Worm (Caenorhabditis elegans) whole organism, L4 larva: ENCODE results near the gene pmk-3.

Source experiments
- F26F4.8 ChIP-seq: fragments of 200-800 bp; sonication (Bioruptor generic); conservative IDR thresholded peaks from 2 replicates; pipeline ENCODE4 v1.3.6; 2022; ENCODE audit warnings: missing genetic modification characterization, missing compliant biosample characterization
- T20F7.1 ChIP-seq: fragments of 200-800 bp; sonication (Bioruptor generic); optimal IDR thresholded peaks from 2 replicates; lab custom pipeline; 2018; ENCODE audit warnings: mild to moderate bottlenecking, missing genetic modification characterization, missing compliant biosample characterization
- T26A8.4 ChIP-seq: fragments of 200-800 bp; sonication (Bioruptor generic); IDR thresholded peaks from 2 replicates; pipeline ENCODE4 v1.3.6; 2022; ENCODE audit warnings: missing genetic modification characterization, missing compliant biosample characterization
- ZK546.5 ChIP-seq, 2 experiments: sonication (generic microtip); optimal IDR thresholded peaks; 2 replicates each; lab custom pipeline; 2017; ENCODE audit warnings: missing biosample characterization in 2 of 2, missing genetic modification characterization in 2 of 2
- aha-1 ChIP-seq: fragments of 150-350 bp; peaks from one replicate; lab custom pipeline; 2014; ENCODE audit warnings: missing biosample characterization, missing genetic modification characterization
- ceh-28 ChIP-seq: fragments of 150-350 bp; optimal IDR thresholded peaks from 2 replicates; lab custom pipeline; 2014; ENCODE audit warnings: missing biosample characterization, missing genetic modification reagents, missing genetic modification characterization
- ceh-62 ChIP-seq: sonication (generic microtip); optimal IDR thresholded peaks from 2 replicates; lab custom pipeline; 2017; ENCODE audit warnings: missing biosample characterization, missing genetic modification characterization
- ctbp-1 ChIP-seq: fragments of 200-800 bp; sonication (Bioruptor generic); IDR thresholded peaks from 2 replicates; pipeline ENCODE4 v1.3.6; 2022; ENCODE audit warnings: missing genetic modification reagents, missing genetic modification characterization, missing compliant biosample characterization
- daf-16 ChIP-seq, 3 experiments: sonication (generic microtip); optimal IDR thresholded peaks; 2 replicates each; lab custom pipeline; 2016 to 2017; ENCODE audit warnings: missing genetic modification characterization in 3 of 3, missing genetic modification reagents in 3 of 3, mild to moderate bottlenecking in 2 of 3, missing compliant biosample characterization in 2 of 3, missing biosample characterization in 1 of 3, moderate library complexity in 1 of 3
- dpl-1 ChIP-seq: fragments of 150-350 bp; optimal IDR thresholded peaks from 2 replicates; lab custom pipeline; 2014; ENCODE audit warnings: missing biosample characterization, missing genetic modification reagents, missing genetic modification characterization
- dve-1 ChIP-seq: sonication (generic microtip); optimal IDR thresholded peaks from 2 replicates; lab custom pipeline; 2017; ENCODE audit warnings: antibody characterized with exemption, mild to moderate bottlenecking, missing genetic modification characterization, missing compliant biosample characterization; ENCODE audit not compliant: insufficient read depth
- egl-27 ChIP-seq: sonication (generic microtip); optimal IDR thresholded peaks from 3 replicates; lab custom pipeline; 2017; ENCODE audit warnings: missing biosample characterization, missing genetic modification reagents, missing genetic modification characterization
- fos-1 ChIP-seq: fragments of 150-350 bp; optimal IDR thresholded peaks from 2 replicates; lab custom pipeline; 2014; ENCODE audit warnings: missing biosample characterization, missing genetic modification characterization
- gei-8 ChIP-seq: fragments of 200-800 bp; sonication (Bioruptor generic); optimal IDR thresholded peaks from 2 replicates; lab custom pipeline; 2018; ENCODE audit warnings: mild to moderate bottlenecking, missing genetic modification characterization, missing compliant biosample characterization
- hlh-11 ChIP-seq: fragments of 200-800 bp; sonication (Bioruptor generic); optimal IDR thresholded peaks from 2 replicates; lab custom pipeline; 2018; ENCODE audit warnings: mild to moderate bottlenecking, missing genetic modification characterization, missing compliant biosample characterization
- hlh-30 ChIP-seq: sonication (generic microtip); optimal IDR thresholded peaks from 2 replicates; lab custom pipeline; 2017; ENCODE audit warnings: antibody characterized with exemption, mild to moderate bottlenecking, missing genetic modification characterization, missing compliant biosample characterization; ENCODE audit not compliant: insufficient read depth
- lin-15B ChIP-seq: fragments of 150-350 bp; sonication (generic microtip); optimal IDR thresholded peaks from 3 replicates; lab custom pipeline; 2014; ENCODE audit warnings: missing biosample characterization, missing genetic modification characterization
- lin-29 ChIP-seq: fragments of 200-800 bp; sonication (Bioruptor generic); IDR thresholded peaks from 2 replicates; pipeline ENCODE4 v1.3.6; 2022; ENCODE audit warnings: missing genetic modification reagents, missing genetic modification characterization, missing compliant biosample characterization
- lir-3 ChIP-seq: sonication (generic microtip); optimal IDR thresholded peaks from 2 replicates; lab custom pipeline; 2016; ENCODE audit warnings: mild to moderate bottlenecking, missing genetic modification characterization, missing compliant biosample characterization
- lsy-2 ChIP-seq, 2 experiments: fragments of 150-350 bp in 1 of 2; sonication (generic microtip) in 1 of 2; optimal IDR thresholded peaks; 2 replicates each; lab custom pipeline; 2014 to 2017; ENCODE audit warnings: missing biosample characterization in 2 of 2, missing genetic modification characterization in 2 of 2
- mdl-1 ChIP-seq, 2 experiments: fragments of 150-350 bp in 1 of 2; sonication (generic microtip) in 1 of 2; optimal IDR thresholded peaks; 2 replicates each; lab custom pipeline; 2014 to 2017; ENCODE audit warnings: missing biosample characterization in 2 of 2, missing genetic modification characterization in 2 of 2
- mdt-29 ChIP-seq: fragments of 200-800 bp; sonication (Bioruptor generic); IDR thresholded peaks from 2 replicates; pipeline ENCODE4 v1.3.6; 2022; ENCODE audit warnings: missing genetic modification reagents, missing genetic modification characterization, missing compliant biosample characterization
- mep-1 ChIP-seq: fragments of 150-350 bp; sonication (generic microtip); optimal IDR thresholded peaks from 3 replicates; lab custom pipeline; 2014; ENCODE audit warnings: missing biosample characterization, missing genetic modification characterization
- mxl-2 ChIP-seq: fragments of 200-800 bp; sonication (Bioruptor generic); conservative IDR thresholded peaks from 2 replicates; pipeline ENCODE4 v1.3.6; 2022; ENCODE audit warnings: missing genetic modification reagents, missing genetic modification characterization, missing compliant biosample characterization
- nhr-11 ChIP-seq: fragments of 150-350 bp; optimal IDR thresholded peaks from 2 replicates; lab custom pipeline; 2014; ENCODE audit warnings: missing biosample characterization, missing genetic modification characterization
- nhr-111 ChIP-seq: fragments of 200-800 bp; sonication (Bioruptor generic); optimal IDR thresholded peaks from 2 replicates; lab custom pipeline; 2018; ENCODE audit warnings: mild to moderate bottlenecking, missing genetic modification characterization, missing compliant biosample characterization
- nhr-25 ChIP-seq: sonication (generic microtip); optimal IDR thresholded peaks from 2 replicates; lab custom pipeline; 2017; ENCODE audit warnings: missing genetic modification characterization, mild to moderate bottlenecking, missing compliant biosample characterization, antibody characterized with exemption, moderate library complexity, borderline replicate concordance; ENCODE audit not compliant: insufficient read depth
- nhr-28 ChIP-seq: fragments of 150-350 bp; optimal IDR thresholded peaks from 2 replicates; lab custom pipeline; 2014; ENCODE audit warnings: missing biosample characterization, missing genetic modification characterization
- nhr-77 ChIP-seq: fragments of 150-350 bp; optimal IDR thresholded peaks from 2 replicates; lab custom pipeline; 2014; ENCODE audit warnings: missing biosample characterization, missing genetic modification characterization
- php-3 ChIP-seq: fragments of 200-800 bp; sonication (Bioruptor generic); IDR thresholded peaks from 2 replicates; pipeline ENCODE4 v1.3.6; 2022; ENCODE audit warnings: missing genetic modification reagents, missing genetic modification characterization, missing compliant biosample characterization
- pqm-1 ChIP-seq: sonication (generic microtip); optimal IDR thresholded peaks from 2 replicates; lab custom pipeline; 2017; ENCODE audit warnings: missing biosample characterization, missing genetic modification characterization
- rbr-2 ChIP-seq: sonication (generic microtip); optimal IDR thresholded peaks from 2 replicates; lab custom pipeline; 2016; ENCODE audit warnings: missing genotype, missing genetic modification characterization, missing compliant biosample characterization
- saeg-2 ChIP-seq: fragments of 200-800 bp; sonication (Bioruptor generic); IDR thresholded peaks from 2 replicates; pipeline ENCODE4 v1.3.6; 2022; ENCODE audit warnings: missing genetic modification reagents, missing genetic modification characterization, missing compliant biosample characterization
- sdz-12 ChIP-seq: fragments of 200-800 bp; sonication (Bioruptor generic); optimal IDR thresholded peaks from 2 replicates; lab custom pipeline; 2018; ENCODE audit warnings: mild to moderate bottlenecking, missing genetic modification characterization, missing compliant biosample characterization
- spr-3 ChIP-seq: fragments of 200-800 bp; sonication (Bioruptor generic); optimal IDR thresholded peaks from 2 replicates; lab custom pipeline; 2018; ENCODE audit warnings: mild to moderate bottlenecking, missing genetic modification characterization, missing compliant biosample characterization
- unc-130 ChIP-seq: sonication (generic microtip); optimal IDR thresholded peaks from 2 replicates; lab custom pipeline; 2016; ENCODE audit warnings: missing genetic modification reagents, missing genetic modification characterization, missing compliant biosample characterization
- unc-39 ChIP-seq: sonication (generic microtip); optimal IDR thresholded peaks from 2 replicates; lab custom pipeline; 2017; ENCODE audit warnings: missing biosample characterization, missing genetic modification characterization
- unc-62 ChIP-seq, 3 experiments: fragments of 150-350 bp in 1 of 3; sonication (generic microtip); optimal IDR thresholded peaks in 2 of 3; peaks in 1 of 3; 1 replicate in 1 of 3; 2 replicates in 2 of 3; lab custom pipeline; 2014 to 2017; ENCODE audit warnings: missing biosample characterization in 3 of 3, missing genetic modification characterization in 3 of 3, missing genetic modification reagents in 3 of 3, missing genotype in 1 of 3
- vab-7 ChIP-seq: fragments of 200-800 bp; sonication (Bioruptor generic); IDR thresholded peaks from 2 replicates; pipeline ENCODE4 v1.3.6; 2022; ENCODE audit warnings: missing genetic modification reagents, missing genetic modification characterization, missing compliant biosample characterization
- ztf-11 ChIP-seq: fragments of 150-350 bp; optimal IDR thresholded peaks from 2 replicates; lab custom pipeline; 2014; ENCODE audit warnings: missing biosample characterization, missing genetic modification characterization

The pmk-3 gene

ce11 chrIV:8136005-8136512, 3.0 kb upstream of the pmk-3 start, which contains the start of the genes isp-1 and islo-1 (continued):
- TF ChIP-seq lin-29 (GFP tag; lab: Robert Waterston, UW), result no peak
- TF ChIP-seq nhr-28 (tag; lab: Kevin White, UChicago), result peak; percentile 32
- TF ChIP-seq lsy-2 (tag; optimal IDR thresholded peaks at IDR 0.05; lab: Kevin White, UChicago), result peak in 1 of 2 experiments; percentile 61
- no peak for TF ChIP-seq ZK546.5 (tag; optimal IDR thresholded peaks at IDR 0.05; lab: Kevin White, UChicago)
- peak; percentile 35 for TF ChIP-seq unc-130
- TF ChIP-seq hlh-11 (tag; lab: Kevin White, UChicago), result peak; percentile 39
- TF ChIP-seq dpl-1 (GFP tag; lab: Kevin White, UChicago), result peak; percentile 56
- no peak for TF ChIP-seq php-3
- peak; percentile 69 for TF ChIP-seq mep-1
- peak; percentile 57 for TF ChIP-seq dve-1 (tag; lab: Kevin White, UChicago)

DNA sequence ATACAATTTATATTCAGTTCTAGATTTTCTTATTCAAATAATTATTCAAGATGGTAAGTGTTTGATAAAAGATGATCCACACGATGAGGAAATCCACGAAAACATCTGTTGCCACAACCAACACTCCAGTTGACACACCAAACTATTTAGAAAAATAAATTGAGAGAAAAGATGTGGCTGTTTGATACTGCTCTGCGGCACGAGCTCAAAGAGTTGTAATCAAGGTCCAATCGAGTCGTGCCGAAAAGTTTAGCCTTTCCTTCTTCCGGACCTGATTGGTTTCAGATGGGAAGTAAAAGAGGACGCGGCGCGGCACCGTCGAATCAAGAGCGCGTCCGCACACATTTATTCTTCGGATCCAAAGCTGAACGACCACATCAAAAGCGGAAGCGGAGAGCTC, 2.5 kb upstream of the pmk-3 start:
- no peak for TF ChIP-seq F26F4.8 (GFP tag; lab: Robert Waterston, UW)

- TF ChIP-seq unc-62 (GFP tag; optimal IDR thresholded peaks at IDR 0.05 in 1 of 2; lab: Kevin White, UChicago), result peak in 1 of 2 experiments; percentile 87
- no peak for TF ChIP-seq unc-62 (tag; optimal IDR thresholded peaks at IDR 0.05; lab: Kevin White, UChicago)
- peak; percentile 79 for TF ChIP-seq aha-1 (tag; lab: Kevin White, UChicago)
- no peak for TF ChIP-seq lin-15B (tag; lab: Kevin White, UChicago)
- no peak for TF ChIP-seq daf-16 (GFP tag; optimal IDR thresholded peaks at IDR 0.05; lab: Kevin White, UChicago)
- TF ChIP-seq daf-16 (tag; optimal IDR thresholded peaks at IDR 0.05; lab: Kevin White, UChicago), result peak; percentile 83
- TF ChIP-seq saeg-2 (GFP tag; lab: Robert Waterston, UW), result no peak
- TF ChIP-seq dve-1 (tag; lab: Kevin White, UChicago), result peak; percentile 25
- peak; percentile 37 for TF ChIP-seq mep-1
- no peak for TF ChIP-seq egl-27 (tag; lab: Kevin White, UChicago)
- TF ChIP-seq fos-1 (tag; lab: Kevin White, UChicago), result no peak
- peak in 1 of 2 experiments; percentile 22 for TF ChIP-seq lsy-2 (tag; optimal IDR thresholded peaks at IDR 0.05; lab: Kevin White, UChicago)
- no peak for TF ChIP-seq unc-39 (tag; lab: Kevin White, UChicago)
- TF ChIP-seq nhr-11 (tag; lab: Kevin White, UChicago), result peak; percentile 9
- peak; percentile 47 for TF ChIP-seq nhr-77 (tag; lab: Kevin White, UChicago)
- peak in 1 of 2 experiments; percentile 18 for TF ChIP-seq mdl-1 (tag; optimal IDR thresholded peaks at IDR 0.05; lab: Kevin White, UChicago)
- no peak for TF ChIP-seq php-3
- peak; percentile 26 for TF ChIP-seq T20F7.1
- peak; percentile 29 for TF ChIP-seq pqm-1 (tag; lab: Kevin White, UChicago)
These were observed 3.9 kb downstream of the pmk-3 start, which contains the start of gene pmk-2 for ce11 chrIV:8142735-8143550. pmk-2 (plus strand) TSS chrIV:8143500.

ce11 chrIV:8144341-8144740, 5.3 kb downstream of the pmk-3 start:
- TF ChIP-seq aha-1 (tag; lab: Kevin White, UChicago) (peak; percentile 13), T26A8.4 (GFP tag; lab: Robert Waterston, UW) (peak; percentile 20; the same call in 1 of the 2 replicates), gei-8 (no peak), ZK546.5 (tag; optimal IDR thresholded peaks at IDR 0.05; lab: Kevin White, UChicago) (no peak), lin-29 (GFP tag; lab: Robert Waterston, UW) (no peak)

ce11 chrIV:8146283-8146682, 7.3 kb downstream of the pmk-3 start:
- TF ChIP-seq nhr-111 (GFP tag; lab: Kevin White, UChicago), result no peak
- TF ChIP-seq ceh-62 (tag; lab: Kevin White, UChicago), result no peak
- TF ChIP-seq mdt-29, result no peak
- TF ChIP-seq spr-3 (GFP tag; lab: Kevin White, UChicago), result no peak
- no peak for TF ChIP-seq ztf-11 (tag; lab: Kevin White, UChicago)
- TF ChIP-seq nhr-25, result no peak
- TF ChIP-seq vab-7 (GFP tag; lab: Robert Waterston, UW), result no peak
- no peak for TF ChIP-seq ceh-28 (tag; lab: Kevin White, UChicago)
- no peak for TF ChIP-seq mxl-2 (GFP tag; lab: Robert Waterston, UW)
- peak; percentile 91 for TF ChIP-seq dve-1 (tag; lab: Kevin White, UChicago)
- no peak for TF ChIP-seq saeg-2 (GFP tag; lab: Robert Waterston, UW)
- no peak for TF ChIP-seq ctbp-1
- peak; percentile 93 for TF ChIP-seq hlh-30 (tag; lab: Kevin White, UChicago)
- no peak for TF ChIP-seq lir-3 (tag; lab: Kevin White, UChicago)
- TF ChIP-seq rbr-2 (tag; lab: Kevin White, UChicago), result no peak
- no peak for TF ChIP-seq sdz-12 (GFP tag; lab: Kevin White, UChicago)
